Worm (Caenorhabditis elegans): Measurements from ENCODE around the gene Y43F8C.6.

Y43F8C.6 gene

ce11 chrV:19620098-19620497, 20.6 kb downstream of the Y43F8C.6 start (continued):
- no peak for TF ChIP-seq cey-2 (tag; optimal IDR thresholded peaks at IDR 0.05; ENCODE audit: borderline replicate concordance, insufficient read depth)
- TF ChIP-seq Y75B8A.6 (GFP tag; IDR thresholded peaks at IDR 0.05), result no peak
- TF ChIP-seq skn-1 (tag; optimal IDR thresholded peaks at IDR 0.05), result no peak

ce11 chrV:19613161-19613560, 27.5 kb downstream of the Y43F8C.6 start, which contains the start of gene nlp-26:
Gene nlp-26, plus strand, starts transcription at chrV:19613461.
- TF ChIP-seq nhr-41 (GFP tag; IDR thresholded peaks at IDR 0.05) (no peak), lim-7 (GFP tag; IDR thresholded peaks at IDR 0.05) (no peak), ceh-32 (tag; optimal IDR thresholded peaks at IDR 0.05; ENCODE audit: poor library complexity) (no peak), dmd-8 (GFP tag; IDR thresholded peaks at IDR 0.05) (no peak), dmd-9 (GFP tag; IDR thresholded peaks at IDR 0.05) (no peak), nhr-42 (GFP tag; IDR thresholded peaks at IDR 0.05) (no peak), daf-12 (tag; optimal IDR thresholded peaks at IDR 0.05) (no peak), F44E2.7 (GFP tag; IDR thresholded peaks at IDR 0.05) (no peak), Y105C5A.15 (GFP tag; IDR thresholded peaks at IDR 0.05) (no peak)

ce11 chrV:19611675-19612345, 28.9 kb downstream of the Y43F8C.6 start:
- TF ChIP-seq dmd-6 (GFP tag; IDR thresholded peaks at IDR 0.05) (no peak), daf-19 (GFP tag; conservative IDR thresholded peaks at IDR 0.05) (no peak), spr-3 (GFP tag; optimal IDR thresholded peaks at IDR 0.05) (no peak), ces-1 (GFP tag; optimal IDR thresholded peaks at IDR 0.05) (no peak), vab-7 (GFP tag; IDR thresholded peaks at IDR 0.05) (no peak), lin-13 (GFP tag; optimal IDR thresholded peaks at IDR 0.05) (peak; percentile 14), nhr-48 (tag; optimal IDR thresholded peaks at IDR 0.05) (no peak), cey-2 (tag; optimal IDR thresholded peaks at IDR 0.05; ENCODE audit: borderline replicate concordance, insufficient read depth) (peak; percentile 60), F26F4.8 (GFP tag; conservative IDR thresholded peaks at IDR 0.05) (no peak), hlh-11 (tag; optimal IDR thresholded peaks at IDR 0.05) (no peak), lin-1 (GFP tag; IDR thresholded peaks at IDR 0.05) (no peak), rbr-2 (tag; optimal IDR thresholded peaks at IDR 0.05) (no peak), fos-1 (tag; optimal IDR thresholded peaks at IDR 0.05) (no peak), nhr-25 (tag; optimal IDR thresholded peaks at IDR 0.05; ENCODE audit: borderline replicate concordance, insufficient read depth) (no peak), zfp-3 (GFP tag; conservative IDR thresholded peaks at IDR 0.05) (no peak), daf-8 (GFP tag; IDR thresholded peaks at IDR 0.05) (no peak), pqm-1 (tag; optimal IDR thresholded peaks at IDR 0.05) (no peak), hmg-1.1 (GFP tag; IDR thresholded peaks at IDR 0.05) (no peak), nhr-10 (tag; optimal IDR thresholded peaks at IDR 0.05) (no peak), F10B5.3 (tag; optimal IDR thresholded peaks at IDR 0.05) (no peak), lin-29 (GFP tag; IDR thresholded peaks at IDR 0.05) (0 out of 2 replicates have a peak, but pooled peaks have one; percentile 6), attf-4 (tag; optimal IDR thresholded peaks at IDR 0.05) (no peak), hif-1 (tag; optimal IDR thresholded peaks at IDR 0.05) (peak in 1 of 2 experiments; percentile 23), lim-7 (GFP tag; IDR thresholded peaks at IDR 0.05) (0 out of 2 replicates have a peak, but pooled peaks have one; percentile 32), ztf-11 (tag; optimal IDR thresholded peaks at IDR 0.05) (no peak), egl-43 (GFP tag; IDR thresholded peaks at IDR 0.05) (peak; percentile 66), ceh-62 (tag; optimal IDR thresholded peaks at IDR 0.05) (no peak), R02D3.7 (tag; optimal IDR thresholded peaks at IDR 0.05) (no peak), nhr-77 (tag; optimal IDR thresholded peaks at IDR 0.05) (no peak), ceh-32 (tag; optimal IDR thresholded peaks at IDR 0.05; ENCODE audit: poor library complexity) (no peak), nhr-111 (GFP tag; optimal IDR thresholded peaks at IDR 0.05) (no peak), snpc-1.2 (GFP tag; IDR thresholded peaks at IDR 0.05) (no peak), Y75B8A.6 (GFP tag; IDR thresholded peaks at IDR 0.05) (no peak), F37D6.2 (tag; optimal IDR thresholded peaks at IDR 0.05) (no peak), Y105C5A.15 (GFP tag; IDR thresholded peaks at IDR 0.05) (no peak), aha-1 (tag) (peak; percentile 86), tra-1 (GFP tag; IDR thresholded peaks at IDR 0.05) (0 out of 2 replicates have a peak, but pooled peaks have one; percentile 8), ama-1 (optimal IDR thresholded peaks at IDR 0.05) (no peak), dve-1 (tag; optimal IDR thresholded peaks at IDR 0.05; ENCODE audit: insufficient read depth) (no peak)
